Fruit fly (Drosophila melanogaster) whole organism, wandering third instar larva: ENCODE data around the gene PolA1.
A peak's percentile ranks its signal among the peaks of the same experiment; 100 is the strongest.

ENCODE experiments used
- Abd-B ChIP-seq: fragments of >200 bp; optimal IDR thresholded peaks from 2 replicates; lab custom pipeline; 2017; ENCODE audit warnings: missing biosample characterization, missing genetic modification characterization
- CG9705 ChIP-seq: fragments of 200-800 bp; sonication (Bioruptor generic); optimal IDR thresholded peaks from 2 replicates; lab custom pipeline; 2018; ENCODE audit warnings: missing biosample characterization, mild to moderate bottlenecking, missing genetic modification characterization
- CrebA ChIP-seq: fragments of 200-800 bp; sonication (Bioruptor generic); optimal IDR thresholded peaks from 2 replicates; lab custom pipeline; 2016; ENCODE audit warnings: missing biosample characterization, mild to moderate bottlenecking, missing genetic modification characterization, borderline replicate concordance
- Dfd ChIP-seq: fragments of >200 bp; optimal IDR thresholded peaks from 2 replicates; lab custom pipeline; 2017; ENCODE audit warnings: missing biosample characterization, missing genetic modification characterization
- Dif ChIP-seq: fragments of 200-275, 200-300 bp; sonication (Bioruptor generic); optimal IDR thresholded peaks from 2 replicates; lab custom pipeline; 2018; ENCODE audit warnings: missing biosample characterization, missing genetic modification characterization; ENCODE audit not compliant: partially characterized antibody
- GATAd ChIP-seq: sonication (Bioruptor generic); optimal IDR thresholded peaks from 2 replicates; lab custom pipeline; 2016; ENCODE audit warnings: missing biosample characterization, missing genetic modification characterization
- HLH106 ChIP-seq: fragments of 200-800 bp; optimal IDR thresholded peaks from 3 replicates; lab custom pipeline; 2019; ENCODE audit warnings: missing biosample characterization, mild to moderate bottlenecking, missing genetic modification characterization, moderate library complexity
- Hnf4 ChIP-seq: fragments of 200-800 bp; sonication (Bioruptor generic); optimal IDR thresholded peaks from 2 replicates; lab custom pipeline; 2016; ENCODE audit warnings: missing biosample characterization, mild to moderate bottlenecking, missing genetic modification characterization
- Hr78 ChIP-seq: fragments of >200 bp; optimal IDR thresholded peaks from 2 replicates; lab custom pipeline; 2017; ENCODE audit warnings: missing biosample characterization, missing genetic modification characterization
- Hr83 ChIP-seq: fragments of 200-300 bp; sonication (Bioruptor generic); optimal IDR thresholded peaks from 2 replicates; lab custom pipeline; 2016; ENCODE audit warnings: missing biosample characterization, mild to moderate bottlenecking, missing genetic modification characterization, moderate library complexity; ENCODE audit not compliant: poor library complexity, severe bottlenecking
- Jra ChIP-seq: sonication (Bioruptor generic); optimal IDR thresholded peaks from 2 replicates; lab custom pipeline; 2016; ENCODE audit warnings: missing biosample characterization, missing genetic modification characterization
- Mio ChIP-seq: sonication (Bioruptor generic); optimal IDR thresholded peaks from 2 replicates; lab custom pipeline; 2016; ENCODE audit warnings: missing biosample characterization, missing genetic modification characterization
- Myc ChIP-seq: fragments of >200 bp; optimal IDR thresholded peaks from 2 replicates; lab custom pipeline; 2017
- OdsH ChIP-seq: fragments of 200-800 bp; sonication (Bioruptor generic); optimal IDR thresholded peaks from 2 replicates; lab custom pipeline; 2016; ENCODE audit warnings: missing biosample characterization, mild to moderate bottlenecking, missing genetic modification characterization
- Rel ChIP-seq, 2 experiments: fragments of 200-800 bp; sonication (Bioruptor generic) in 1 of 2; optimal IDR thresholded peaks; 2 replicates in 1 of 2; 3 replicates in 1 of 2; lab custom pipeline; 2016 to 2019; ENCODE audit warnings: mild to moderate bottlenecking in 2 of 2, missing biosample characterization in 2 of 2, missing genetic modification characterization in 2 of 2, moderate library complexity in 1 of 2
- Sp1 ChIP-seq: fragments of 200-800 bp; sonication (Bioruptor generic); optimal IDR thresholded peaks from 3 replicates; lab custom pipeline; 2019; ENCODE audit warnings: missing biosample characterization, mild to moderate bottlenecking, missing genetic modification characterization, moderate library complexity
- Vsx2 ChIP-seq: fragments of 200-300, 225-300 bp; sonication (Bioruptor generic); optimal IDR thresholded peaks from 2 replicates; lab custom pipeline; 2018; ENCODE audit warnings: missing biosample characterization, missing genetic modification characterization; ENCODE audit not compliant: partially characterized antibody
- brk ChIP-seq: fragments of 200-800 bp; sonication (Bioruptor generic); optimal IDR thresholded peaks from 2 replicates; lab custom pipeline; 2016; ENCODE audit warnings: missing biosample characterization, mild to moderate bottlenecking, missing genetic modification characterization
- dl ChIP-seq, 2 experiments: fragments of 175-275, 200-275 bp in 1 of 2; fragments of 200-275 bp in 1 of 2; sonication (Bioruptor generic); optimal IDR thresholded peaks; lab custom pipeline; 2018; ENCODE audit warnings: mild to moderate bottlenecking in 2 of 2, missing biosample characterization in 2 of 2, missing genetic modification characterization in 2 of 2, moderate library complexity in 2 of 2; ENCODE audit not compliant: partially characterized antibody in 2 of 2, insufficient read depth in 1 of 2
- dmrt93B ChIP-seq: fragments of 200-800 bp; sonication (Bioruptor generic); optimal IDR thresholded peaks from 2 replicates; lab custom pipeline; 2018; ENCODE audit warnings: missing biosample characterization, mild to moderate bottlenecking, missing genetic modification characterization
- dsf ChIP-seq: sonication (Bioruptor generic); optimal IDR thresholded peaks from 2 replicates; lab custom pipeline; 2016; ENCODE audit warnings: missing biosample characterization, missing genetic modification characterization, borderline replicate concordance
- foxo ChIP-seq, 2 experiments: fragments of 200-800 bp; sonication (Bioruptor generic); optimal IDR thresholded peaks; 2 replicates in 1 of 2; 3 replicates in 1 of 2; lab custom pipeline; 2016 to 2017; ENCODE audit warnings: missing biosample characterization in 2 of 2, missing genetic modification characterization in 2 of 2
- fru ChIP-seq: fragments of 200-800 bp; sonication (Bioruptor generic); optimal IDR thresholded peaks from 3 replicates; lab custom pipeline; 2016; ENCODE audit warnings: missing biosample characterization, mild to moderate bottlenecking, missing genetic modification characterization
- h ChIP-seq: fragments of 200-800 bp; sonication (Bioruptor generic); optimal IDR thresholded peaks from 3 replicates; lab custom pipeline; 2016; ENCODE audit warnings: missing biosample characterization, mild to moderate bottlenecking, missing genetic modification characterization
- lola ChIP-seq: fragments of >200 bp; optimal IDR thresholded peaks from 2 replicates; lab custom pipeline; 2017; ENCODE audit warnings: missing biosample characterization, missing genetic modification characterization
- pan ChIP-seq: fragments of >200 bp; optimal IDR thresholded peaks from 2 replicates; lab custom pipeline; 2017
- psq ChIP-seq: fragments of 200-800 bp; sonication (Bioruptor generic); optimal IDR thresholded peaks from 3 replicates; lab custom pipeline; 2017; ENCODE audit warnings: missing biosample characterization, mild to moderate bottlenecking, missing genetic modification characterization, moderate library complexity
- rgr ChIP-seq: fragments of 200-800 bp; sonication (Bioruptor generic); optimal IDR thresholded peaks from 3 replicates; lab custom pipeline; 2016; ENCODE audit warnings: missing biosample characterization, mild to moderate bottlenecking, missing genetic modification characterization
- sage ChIP-seq: fragments of 200-800 bp; sonication (Bioruptor generic); optimal IDR thresholded peaks from 2 replicates; lab custom pipeline; 2016; ENCODE audit warnings: missing biosample characterization, mild to moderate bottlenecking, missing genetic modification characterization
- sv ChIP-seq: fragments of 200-800 bp; sonication (Bioruptor generic); optimal IDR thresholded peaks from 3 replicates; lab custom pipeline; 2016; ENCODE audit warnings: missing biosample characterization, missing genetic modification characterization
- tai ChIP-seq: sonication (Bioruptor generic); optimal IDR thresholded peaks from 2 replicates; lab custom pipeline; 2016; ENCODE audit warnings: missing biosample characterization, missing genetic modification characterization
- usp ChIP-seq: fragments of >200 bp; optimal IDR thresholded peaks from 2 replicates; lab custom pipeline; 2017; ENCODE audit warnings: missing biosample characterization, missing genetic modification characterization
- woc ChIP-seq: sonication (Bioruptor generic); optimal IDR thresholded peaks from 2 replicates; lab custom pipeline; 2016; ENCODE audit warnings: missing biosample characterization, mild to moderate bottlenecking, missing genetic modification characterization

PolA1 gene

dm6 chr3R:21660054-21660453, 11.5 kb downstream of the PolA1 start:
- TF ChIP-seq h (GFP tag; lab: Kevin White, UChicago) (peak; percentile 36), Dif (GFP tag; lab: Kevin White, UChicago) (no peak), dsf (GFP tag; lab: Kevin White, UChicago) (no peak)

DNA sequence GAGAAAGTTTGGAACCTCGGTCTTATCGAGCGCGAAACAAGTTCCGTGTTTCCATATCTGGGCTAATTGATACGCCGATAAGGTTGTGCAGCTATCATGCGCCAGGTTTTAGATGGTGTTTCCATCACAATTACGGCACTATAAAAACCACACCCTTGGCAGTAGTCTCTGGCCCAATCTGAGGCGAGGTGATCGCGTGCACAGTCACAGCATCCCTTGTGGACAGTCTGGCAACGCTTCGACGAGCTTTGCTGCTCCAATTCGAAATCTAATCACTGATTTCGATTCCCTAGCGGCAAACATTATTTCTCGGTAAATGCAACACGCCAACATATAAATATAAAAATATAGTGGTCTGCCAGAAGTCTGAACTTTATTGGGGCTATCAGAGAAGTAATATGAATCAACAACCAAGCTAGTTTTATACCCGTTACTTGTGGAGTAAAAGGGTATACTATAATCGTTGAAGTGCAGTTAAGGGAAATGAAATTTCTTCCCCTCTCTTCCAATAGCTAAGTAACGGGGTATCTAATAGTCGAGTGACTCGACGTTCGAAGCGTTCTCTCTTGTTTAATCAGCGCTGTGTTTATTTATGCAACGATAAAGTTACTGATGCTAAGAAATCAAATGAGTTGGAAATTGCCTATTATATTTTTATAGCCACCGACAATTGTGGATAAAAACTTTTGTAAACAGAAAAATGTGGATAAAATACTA, 12.6 kb downstream of the PolA1 start:
- TF ChIP-seq Dfd (GFP tag; lab: Kevin White, UChicago) (no peak), woc (no peak)

DNA sequence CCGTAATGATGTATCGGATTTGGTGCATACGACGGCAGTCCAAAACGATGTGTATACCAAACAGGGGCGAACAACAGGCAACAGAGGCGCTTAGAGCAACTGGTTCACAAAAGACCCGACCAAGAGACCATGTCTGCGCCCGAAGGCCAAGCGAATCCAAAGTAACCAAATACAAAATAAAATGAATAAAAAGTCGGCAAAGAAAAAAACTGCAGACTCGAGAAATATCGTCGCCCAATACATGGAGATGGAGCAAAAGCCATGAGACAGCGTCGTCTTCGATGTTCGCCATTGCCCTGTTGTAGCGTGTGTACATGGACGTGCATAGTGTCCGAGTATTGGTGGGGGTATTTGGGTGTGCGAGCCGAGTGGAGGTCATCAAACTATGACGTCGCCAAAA, 13.3 kb downstream of the PolA1 start:
- TF ChIP-seq Rel (GFP tag; optimal IDR thresholded peaks at IDR 0.05; lab: Kevin White, UChicago) (peak; percentile 66), Rel (tag; optimal IDR thresholded peaks at IDR 0.05; lab: Kevin White, UChicago) (no peak), psq (GFP tag; lab: Kevin White, UChicago) (peak; percentile 30), Hnf4 (GFP tag; lab: Kevin White, UChicago) (peak; percentile 9), brk (GFP tag; lab: Kevin White, UChicago) (peak; percentile 3), foxo (GFP tag; optimal IDR thresholded peaks at IDR 0.05; lab: Kevin White, UChicago) (no peak), Hr83 (GFP tag; lab: Kevin White, UChicago) (no peak), fru (peak; percentile 55), Sp1 (GFP tag; lab: Kevin White, UChicago) (no peak)

dm6 chr3R:21657489-21658018, 14.0 kb downstream of the PolA1 start:
- no peak for TF ChIP-seq rgr (GFP tag; lab: Kevin White, UChicago)
- no peak for TF ChIP-seq Dif (GFP tag; lab: Kevin White, UChicago)
- peak; percentile 17 for TF ChIP-seq fru
- no peak for TF ChIP-seq sv (GFP tag; lab: Kevin White, UChicago)
- no peak for TF ChIP-seq HLH106 (tag; lab: Kevin White, UChicago)
- TF ChIP-seq Myc = no peak
- TF ChIP-seq Hnf4 (GFP tag; lab: Kevin White, UChicago) = no peak
- TF ChIP-seq Sp1 (GFP tag; lab: Kevin White, UChicago) = no peak
- TF ChIP-seq Hr83 (GFP tag; lab: Kevin White, UChicago) = no peak
- TF ChIP-seq dsf (GFP tag; lab: Kevin White, UChicago) = no peak
- TF ChIP-seq woc = peak; percentile 33
- TF ChIP-seq usp (GFP tag; lab: Kevin White, UChicago) = no peak
- no peak for TF ChIP-seq dl (GFP tag; optimal IDR thresholded peaks at IDR 0.05; lab: Kevin White, UChicago; ENCODE audit: insufficient read depth in 1 of 2, partially characterized antibody in 2 of 2)
- TF ChIP-seq tai = no peak
- TF ChIP-seq OdsH (GFP tag; lab: Kevin White, UChicago) = no peak

- TF ChIP-seq Hr78 (GFP tag; lab: Kevin White, UChicago) (no peak), brk (GFP tag; lab: Kevin White, UChicago) (peak; percentile 48), CG9705 (GFP tag; lab: Kevin White, UChicago) (no peak), Dfd (GFP tag; lab: Kevin White, UChicago) (peak; percentile 41), CrebA (GFP tag; lab: Kevin White, UChicago) (peak; percentile 0), lola (GFP tag; lab: Kevin White, UChicago) (no peak), Abd-B (GFP tag; lab: Kevin White, UChicago) (no peak), Rel (GFP tag; optimal IDR thresholded peaks at IDR 0.05; lab: Kevin White, UChicago) (no peak), Rel (tag; optimal IDR thresholded peaks at IDR 0.05; lab: Kevin White, UChicago) (no peak), Hnf4 (GFP tag; lab: Kevin White, UChicago) (no peak), tai (no peak), Dif (GFP tag; lab: Kevin White, UChicago) (peak; percentile 33), GATAd (GFP tag; lab: Kevin White, UChicago) (no peak), h (GFP tag; lab: Kevin White, UChicago) (peak; percentile 71), sage (GFP tag; lab: Kevin White, UChicago) (no peak), dsf (GFP tag; lab: Kevin White, UChicago) (no peak), Jra (GFP tag; lab: Kevin White, UChicago) (no peak), dl (GFP tag; optimal IDR thresholded peaks at IDR 0.05; lab: Kevin White, UChicago; ENCODE audit: insufficient read depth in 1 of 2, partially characterized antibody in 2 of 2) (peak in 1 of 2 experiments; percentile 21), rgr (GFP tag; lab: Kevin White, UChicago) (peak; percentile 57), OdsH (GFP tag; lab: Kevin White, UChicago) (peak; percentile 71), dmrt93B (GFP tag; lab: Kevin White, UChicago) (peak; percentile 63), sv (GFP tag; lab: Kevin White, UChicago) (peak; percentile 31), Myc (no peak), Vsx2 (GFP tag; lab: Kevin White, UChicago) (no peak), pan (no peak), Mio (GFP tag; lab: Kevin White, UChicago) (no peak), fru (peak; percentile 57), woc (peak; percentile 71), psq (GFP tag; lab: Kevin White, UChicago) (peak; percentile 83), Sp1 (GFP tag; lab: Kevin White, UChicago) (peak; percentile 65)
These were observed 14.8 kb downstream of the PolA1 start for dm6 chr3R:21656492-21657484.
